Fruit fly (Drosophila melanogaster) whole organism, embryonic: ENCODE measurements around the gene CG10477.

Experiments used
- Asciz ChIP-seq: fragments of 200-800 bp; sonication (Bioruptor generic); optimal IDR thresholded peaks from 2 replicates; lab custom pipeline; 2017; ENCODE audit warnings: missing biosample characterization, mild to moderate bottlenecking, missing genetic modification characterization, missing genetic modification reagents
- B-H1 ChIP-seq: fragments of 200-800 bp; sonication (Bioruptor generic); IDR thresholded peaks from 3 replicates; pipeline ENCODE4 v1.3.6; 2022; ENCODE audit warnings: missing biosample characterization, missing genetic modification characterization
- BEAF-32 ChIP-seq: fragments of 200-800 bp; sonication (Bioruptor generic); optimal IDR thresholded peaks from 3 replicates; lab custom pipeline; 2017; ENCODE audit warnings: missing biosample characterization, missing genetic modification characterization, mild to moderate bottlenecking, moderate library complexity, missing genetic modification reagents
- Bdp1 ChIP-seq: fragments of 200-800 bp; sonication (Bioruptor generic); optimal IDR thresholded peaks from 3 replicates; lab custom pipeline; 2016; ENCODE audit warnings: missing biosample characterization, missing genetic modification characterization
- CG10959 ChIP-seq: fragments of 200-800 bp; sonication (Bioruptor generic); IDR thresholded peaks from 2 replicates; pipeline ENCODE4 v1.3.6; 2022; ENCODE audit warnings: missing biosample characterization, missing genetic modification characterization
- CG11504 ChIP-seq: fragments of 200-800 bp; sonication (Bioruptor generic); optimal IDR thresholded peaks from 3 replicates; lab custom pipeline; 2019; ENCODE audit warnings: missing biosample characterization, mild to moderate bottlenecking, missing genetic modification characterization, moderate library complexity
- CG1233 ChIP-seq: fragments of 200-800 bp; sonication (Bioruptor generic); optimal IDR thresholded peaks from 4 replicates; lab custom pipeline; 2018; ENCODE audit warnings: missing biosample characterization, mild to moderate bottlenecking, missing genetic modification characterization
- CG13287 ChIP-seq: fragments of 200-800 bp; sonication (Bioruptor generic); IDR thresholded peaks from 2 replicates; pipeline ENCODE4 v1.3.6; 2022; ENCODE audit warnings: missing biosample characterization, missing genetic modification characterization; ENCODE audit not compliant: partially characterized antibody
- CG1529 ChIP-seq: fragments of 200-800 bp; sonication (Bioruptor generic); optimal IDR thresholded peaks from 3 replicates; lab custom pipeline; 2018; ENCODE audit warnings: missing biosample characterization, missing genetic modification characterization
- CG18619 ChIP-seq: fragments of 200-800 bp; sonication (Bioruptor generic); optimal IDR thresholded peaks from 3 replicates; lab custom pipeline; 2017; ENCODE audit warnings: missing biosample characterization, mild to moderate bottlenecking, missing genetic modification characterization
- CG2120 ChIP-seq: fragments of 200-800 bp; sonication (Bioruptor generic); optimal IDR thresholded peaks from 3 replicates; lab custom pipeline; 2016; ENCODE audit warnings: missing biosample characterization, missing genetic modification characterization
- CG30020 ChIP-seq: fragments of 200-800 bp; optimal IDR thresholded peaks from 2 replicates; lab custom pipeline; 2019; ENCODE audit warnings: missing biosample characterization, mild to moderate bottlenecking, missing genetic modification characterization, moderate library complexity
- CG31441 ChIP-seq: fragments of 200-800 bp; sonication (Bioruptor generic); IDR thresholded peaks from 2 replicates; pipeline ENCODE4 v1.3.6; 2022; ENCODE audit warnings: missing biosample characterization, missing genetic modification characterization
- CG33557 ChIP-seq: fragments of 200-800 bp; sonication (Bioruptor generic); optimal IDR thresholded peaks from 2 replicates; lab custom pipeline; 2019; ENCODE audit warnings: missing biosample characterization, mild to moderate bottlenecking, missing genetic modification characterization, moderate library complexity
- CG34422 ChIP-seq: fragments of 200-800 bp; sonication (Bioruptor generic); IDR thresholded peaks from 3 replicates; pipeline ENCODE4 v1.3.6; 2022; ENCODE audit warnings: missing biosample characterization, missing genetic modification characterization
- CG3995 ChIP-seq: fragments of 200-800 bp; sonication (Bioruptor generic); optimal IDR thresholded peaks from 3 replicates; lab custom pipeline; 2016; ENCODE audit warnings: missing biosample characterization, missing genetic modification characterization
- CG8388 ChIP-seq: fragments of 200-800 bp; sonication (Bioruptor generic); optimal IDR thresholded peaks from 2 replicates; lab custom pipeline; 2019; ENCODE audit warnings: missing biosample characterization, mild to moderate bottlenecking, missing genetic modification characterization, moderate library complexity
- CG9609 ChIP-seq: fragments of 200-800 bp; sonication (Bioruptor generic); optimal IDR thresholded peaks from 3 replicates; lab custom pipeline; 2016; ENCODE audit warnings: missing biosample characterization, missing genetic modification characterization
- CG9817 ChIP-seq: fragments of 200-800 bp; sonication (Bioruptor generic); optimal IDR thresholded peaks from 2 replicates; lab custom pipeline; 2018; ENCODE audit warnings: missing biosample characterization, mild to moderate bottlenecking, missing genetic modification characterization, moderate library complexity
- CG9876 ChIP-seq: fragments of 200-800 bp; sonication (Bioruptor generic); optimal IDR thresholded peaks from 2 replicates; lab custom pipeline; 2016; ENCODE audit warnings: missing biosample characterization, missing genetic modification characterization
- CHES-1-like ChIP-seq: fragments of 200-800 bp; sonication (Bioruptor generic); optimal IDR thresholded peaks from 2 replicates; lab custom pipeline; 2016; ENCODE audit warnings: missing biosample characterization, missing genetic modification characterization
- CkIIα-i1 ChIP-seq: fragments of 200-800 bp; sonication (Bioruptor generic); IDR thresholded peaks from 2 replicates; pipeline ENCODE4 v1.3.6; 2022; ENCODE audit warnings: missing biosample characterization, missing genetic modification characterization
- Eip74EF ChIP-seq, 2 experiments: fragments of 200-800 bp in 1 of 2; fragments of >200 bp in 1 of 2; sonication (Bioruptor generic) in 1 of 2; optimal IDR thresholded peaks; 2 replicates each; lab custom pipeline; 2017 to 2019; ENCODE audit warnings: missing biosample characterization in 2 of 2, missing genetic modification characterization in 2 of 2, mild to moderate bottlenecking in 1 of 2, moderate library complexity in 1 of 2
- Fer3 ChIP-seq: fragments of 200-800 bp; sonication (Bioruptor generic); optimal IDR thresholded peaks from 2 replicates; lab custom pipeline; 2018; ENCODE audit warnings: missing biosample characterization, mild to moderate bottlenecking, missing genetic modification characterization, moderate library complexity
- HmgD ChIP-seq: fragments of 200-800 bp; sonication (Bioruptor generic); optimal IDR thresholded peaks from 3 replicates; lab custom pipeline; 2016; ENCODE audit warnings: missing biosample characterization, missing genetic modification characterization
- Hr3 ChIP-seq: fragments of 200-800 bp; sonication (Bioruptor generic); optimal IDR thresholded peaks from 3 replicates; lab custom pipeline; 2016; ENCODE audit warnings: missing biosample characterization, missing genetic modification characterization
- Mes4 ChIP-seq: fragments of 200-800 bp; sonication (Bioruptor generic); optimal IDR thresholded peaks from 2 replicates; lab custom pipeline; 2016; ENCODE audit warnings: missing biosample characterization, missing genetic modification characterization
- NC2α ChIP-seq: fragments of 200-800 bp; sonication (Bioruptor generic); optimal IDR thresholded peaks from 2 replicates; lab custom pipeline; 2016; ENCODE audit warnings: missing biosample characterization, missing genetic modification characterization
- Optix ChIP-seq: fragments of 200-800 bp; sonication (Bioruptor generic); IDR thresholded peaks from 3 replicates; pipeline ENCODE4 v1.3.6; 2022; ENCODE audit warnings: missing biosample characterization, missing genetic modification characterization
- Ravus ChIP-seq: fragments of 200-800 bp; sonication (Bioruptor generic); IDR thresholded peaks from 2 replicates; pipeline ENCODE4 v1.3.6; 2022; ENCODE audit warnings: missing biosample characterization, missing genetic modification characterization
- Tbp ChIP-seq: fragments of >200 bp; optimal IDR thresholded peaks from 2 replicates; lab custom pipeline; 2018; ENCODE audit warnings: missing biosample characterization, missing genetic modification characterization
- bcd ChIP-seq: fragments of 200-800 bp; sonication (Bioruptor generic); optimal IDR thresholded peaks from 2 replicates; lab custom pipeline; 2017; ENCODE audit warnings: missing biosample characterization, mild to moderate bottlenecking, missing genetic modification characterization
- chm ChIP-seq: fragments of 200-800 bp; sonication (Bioruptor generic); IDR thresholded peaks from 2 replicates; pipeline ENCODE4 v1.3.6; 2022; ENCODE audit warnings: missing biosample characterization, missing genetic modification characterization
- croc ChIP-seq: fragments of 200-800 bp; sonication (Bioruptor generic); conservative IDR thresholded peaks from 3 replicates; pipeline ENCODE4 v1.3.6; 2022; ENCODE audit warnings: missing biosample characterization, missing genetic modification characterization
- dmrt11E ChIP-seq: fragments of 200-800 bp; sonication (Bioruptor generic); optimal IDR thresholded peaks from 3 replicates; lab custom pipeline; 2018; ENCODE audit warnings: missing biosample characterization, mild to moderate bottlenecking, missing genetic modification characterization, moderate library complexity
- h ChIP-seq: fragments of >200 bp; optimal IDR thresholded peaks from 2 replicates; lab custom pipeline; 2017
- her ChIP-seq: fragments of 200-800 bp; sonication (Bioruptor generic); optimal IDR thresholded peaks from 2 replicates; lab custom pipeline; 2016; ENCODE audit warnings: missing biosample characterization, missing genetic modification characterization
- inv ChIP-seq: fragments of 200-800 bp; sonication (Bioruptor generic); IDR thresholded peaks from 2 replicates; pipeline ENCODE4 v1.3.6; 2022; ENCODE audit warnings: missing biosample characterization, missing genetic modification characterization; ENCODE audit not compliant: partially characterized antibody
- knrl ChIP-seq: fragments of 200-800 bp; sonication (Bioruptor generic); IDR thresholded peaks from 3 replicates; pipeline ENCODE4 v1.3.6; 2022; ENCODE audit warnings: missing biosample characterization, missing genetic modification characterization; ENCODE audit not compliant: partially characterized antibody
- lilli ChIP-seq: fragments of 200-800 bp; sonication (Bioruptor generic); optimal IDR thresholded peaks from 3 replicates; lab custom pipeline; 2016; ENCODE audit warnings: missing biosample characterization, missing genetic modification characterization
- lov ChIP-seq, 2 experiments: fragments of 200-800 bp in 1 of 2; fragments of >200 bp in 1 of 2; sonication (Bioruptor generic) in 1 of 2; IDR thresholded peaks in 1 of 2; optimal IDR thresholded peaks in 1 of 2; 2 replicates in 1 of 2; 3 replicates in 1 of 2; pipeline versions ENCODE4 v1.3.6 to Lab custom; 2017 to 2022; ENCODE audit warnings: missing biosample characterization in 1 of 2, missing genetic modification characterization in 1 of 2
- mam ChIP-seq: fragments of 200-800 bp; sonication (Bioruptor generic); optimal IDR thresholded peaks from 3 replicates; lab custom pipeline; 2016; ENCODE audit warnings: missing biosample characterization, missing genetic modification characterization
- onecut ChIP-seq: fragments of 200-800 bp; sonication (Bioruptor generic); IDR thresholded peaks from 2 replicates; pipeline ENCODE4 v1.3.6; 2022; ENCODE audit warnings: missing biosample characterization, missing genetic modification characterization
- ro ChIP-seq: fragments of 200-800 bp; sonication (Bioruptor generic); IDR thresholded peaks from 2 replicates; pipeline ENCODE4 v1.3.6; 2022; ENCODE audit warnings: missing biosample characterization, missing genetic modification characterization
- slp2 ChIP-seq: fragments of 200-800 bp; sonication (Bioruptor generic); optimal IDR thresholded peaks from 2 replicates; lab custom pipeline; 2016; ENCODE audit warnings: missing biosample characterization, missing genetic modification characterization
- tll ChIP-seq, 2 experiments: fragments of 200-800 bp in 1 of 2; fragments of >200 bp in 1 of 2; sonication (Bioruptor generic) in 1 of 2; optimal IDR thresholded peaks; 2 replicates each; lab custom pipeline; 2017 to 2019; ENCODE audit warnings: missing biosample characterization in 2 of 2, missing genetic modification characterization in 2 of 2, mild to moderate bottlenecking in 1 of 2, moderate library complexity in 1 of 2
- trem ChIP-seq: fragments of 200-800 bp; optimal IDR thresholded peaks from 3 replicates; lab custom pipeline; 2019; ENCODE audit warnings: missing biosample characterization, mild to moderate bottlenecking, missing genetic modification characterization, moderate library complexity
- trh ChIP-seq: fragments of 200-800 bp; sonication (Bioruptor generic); optimal IDR thresholded peaks from 2 replicates; lab custom pipeline; 2016; ENCODE audit warnings: missing biosample characterization, missing genetic modification characterization
- zen ChIP-seq: fragments of 200-800 bp; sonication (Bioruptor generic); optimal IDR thresholded peaks from 3 replicates; lab custom pipeline; 2018; ENCODE audit warnings: missing biosample characterization, mild to moderate bottlenecking, missing genetic modification characterization, moderate library complexity

Gene CG10477

DNA sequence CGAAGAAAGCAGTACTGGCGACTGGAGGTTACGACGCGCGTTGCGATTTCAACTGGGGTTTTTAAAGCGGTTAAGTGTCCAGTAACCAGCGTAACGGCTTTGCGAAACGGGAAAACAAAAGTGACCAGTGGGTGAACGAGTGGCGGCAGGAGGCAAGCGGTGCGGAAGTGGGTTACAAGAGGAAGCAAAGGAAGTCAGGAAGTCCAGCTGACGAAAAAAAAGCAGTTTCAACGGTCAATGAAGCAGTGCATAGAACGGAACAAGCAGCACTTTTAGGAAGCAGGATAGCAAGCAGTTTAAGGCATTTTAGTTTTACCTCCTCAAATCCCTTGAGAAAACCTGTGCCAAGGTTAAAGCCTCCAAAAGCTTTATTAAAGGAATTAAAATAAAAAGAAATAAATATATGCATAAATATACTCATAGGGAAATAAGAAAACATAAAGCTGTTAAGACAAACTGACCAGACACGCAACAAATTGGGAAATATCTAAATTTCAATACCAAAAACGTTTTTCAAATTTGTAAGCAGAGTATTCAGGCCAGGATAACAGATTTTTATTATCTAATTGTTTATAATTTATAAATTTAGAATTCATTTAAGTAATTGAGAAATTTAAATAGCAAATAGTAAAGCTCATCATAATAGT, 24.8 kb upstream of the CG10477 start, which contains the start of gene CG6592 (continued):
- TF ChIP-seq CG8388 (no peak), her (GFP tag; lab: Kevin White, UChicago) (peak; percentile 14), CG1233 (peak; percentile 64), Optix (GFP tag; lab: Robert Waterston, UW) (0 out of 3 replicates have a peak, but pooled peaks have one; percentile 28), CG9609 (GFP tag; lab: Kevin White, UChicago) (peak; percentile 36), Ravus (no peak), CG11504 (tag; lab: Kevin White, UChicago) (no peak), mam (GFP tag; lab: Kevin White, UChicago) (peak; percentile 4), CG31441 (GFP tag; lab: Robert Waterston, UW) (0 out of 2 replicates have a peak, but pooled peaks have one; percentile 40), onecut (GFP tag; lab: Robert Waterston, UW) (0 out of 2 replicates have a peak, but pooled peaks have one; percentile 13), ro (GFP tag; lab: Robert Waterston, UW) (no peak), h (lab: Kevin White, UChicago) (no peak), chm (peak; percentile 70; the same call in 1 of the 2 replicates), Asciz (GFP tag; lab: Kevin White, UChicago) (no peak), CG30020 (no peak), dmrt11E (peak; percentile 78), Tbp (GFP tag; lab: Kevin White, UChicago) (no peak), CG34422 (GFP tag; lab: Robert Waterston, UW) (peak; percentile 22; the same call in 1 of the 3 replicates), NC2α (GFP tag; lab: Kevin White, UChicago) (peak; percentile 28), HmgD (GFP tag; lab: Kevin White, UChicago) (peak; percentile 48), Hr3 (GFP tag; lab: Kevin White, UChicago) (no peak), CG9876 (GFP tag; lab: Kevin White, UChicago) (peak; percentile 77), CG2120 (no peak), CG18619 (GFP tag; lab: Kevin White, UChicago) (peak; percentile 44), lov (optimal IDR thresholded peaks at IDR 0.05; lab: Kevin White, UChicago) (no peak), lov (GFP tag; IDR thresholded peaks at IDR 0.05; lab: Robert Waterston, UW) (peak; percentile 73; the same call in 2 of the 3 replicates), inv (GFP tag; lab: Robert Waterston, UW) (no peak), zen (tag; lab: Kevin White, UChicago) (peak; percentile 80), trh (peak; percentile 16), CG1529 (GFP tag; lab: Kevin White, UChicago) (peak; percentile 13), CG33557 (GFP tag; lab: Kevin White, UChicago) (peak; percentile 65), Bdp1 (peak; percentile 9), CHES-1-like (GFP tag; lab: Kevin White, UChicago) (peak; percentile 49), Mes4 (GFP tag; lab: Kevin White, UChicago) (peak; percentile 60), CG10959 (GFP tag; lab: Robert Waterston, UW) (peak; percentile 49; the same call in 1 of the 2 replicates), CG3995 (no peak), bcd (peak; percentile 12), CG13287 (no peak), B-H1 (GFP tag; lab: Robert Waterston, UW) (no peak), Fer3 (tag; lab: Kevin White, UChicago) (no peak), slp2 (GFP tag; lab: Kevin White, UChicago) (peak; percentile 4), trem (tag; lab: Kevin White, UChicago) (peak; percentile 8), knrl (peak; percentile 38; the same call in 1 of the 3 replicates), CG9817 (tag; lab: Kevin White, UChicago) (peak; percentile 12), croc (peak; percentile 26; the same call in 1 of the 3 replicates), CkIIα-i1 (GFP tag; lab: Robert Waterston, UW) (no peak), Eip74EF (GFP tag; optimal IDR thresholded peaks at IDR 0.05; lab: Kevin White, UChicago) (peak in 1 of 2 experiments; percentile 24), tll (GFP tag; optimal IDR thresholded peaks at IDR 0.05; lab: Kevin White, UChicago) (peak in 1 of 2 experiments; percentile 67), BEAF-32 (GFP tag; lab: Kevin White, UChicago) (peak; percentile 11), lilli (GFP tag; lab: Kevin White, UChicago) (no peak)
